Worm (Caenorhabditis elegans) whole organism, late embryonic: ENCODE data around the gene F52E1.5.

Source experiments
- C08G9.2 ChIP-seq: sonication (generic microtip); optimal IDR thresholded peaks from 2 replicates; lab custom pipeline; 2016; ENCODE audit warnings: mild to moderate bottlenecking, missing genetic modification characterization, moderate library complexity, missing compliant biosample characterization
- C38D4.7 ChIP-seq: fragments of 200-800 bp; sonication (Bioruptor generic); optimal IDR thresholded peaks from 2 replicates; lab custom pipeline; 2018; ENCODE audit warnings: mild to moderate bottlenecking, missing genetic modification characterization, moderate library complexity, missing compliant biosample characterization
- F13H6.1 ChIP-seq: sonication (generic microtip); optimal IDR thresholded peaks from 2 replicates; lab custom pipeline; 2016; ENCODE audit warnings: missing genetic modification characterization, missing compliant biosample characterization
- K09A11.1 ChIP-seq: sonication (generic microtip); optimal IDR thresholded peaks from 2 replicates; lab custom pipeline; 2017; ENCODE audit warnings: antibody characterized with exemption, mild to moderate bottlenecking, missing genetic modification characterization, missing compliant biosample characterization; ENCODE audit not compliant: insufficient read depth
- ahr-1 ChIP-seq: sonication (generic microtip); optimal IDR thresholded peaks from 2 replicates; lab custom pipeline; 2016; ENCODE audit warnings: missing genetic modification characterization, missing compliant biosample characterization
- ceh-18 ChIP-seq: sonication (generic microtip); optimal IDR thresholded peaks from 2 replicates; lab custom pipeline; 2016; ENCODE audit warnings: missing genetic modification characterization, missing compliant biosample characterization
- ceh-22 ChIP-seq: sonication (generic microtip); optimal IDR thresholded peaks from 2 replicates; lab custom pipeline; 2017; ENCODE audit warnings: missing biosample characterization, missing genetic modification characterization
- ceh-24 ChIP-seq: sonication (generic microtip); optimal IDR thresholded peaks from 2 replicates; lab custom pipeline; 2016; ENCODE audit warnings: mild to moderate bottlenecking, missing genetic modification characterization, missing compliant biosample characterization
- ceh-31 ChIP-seq: sonication (generic microtip); optimal IDR thresholded peaks from 2 replicates; lab custom pipeline; 2016; ENCODE audit warnings: missing genetic modification characterization, missing compliant biosample characterization
- ceh-48 ChIP-seq: sonication (generic microtip); optimal IDR thresholded peaks from 2 replicates; lab custom pipeline; 2016; ENCODE audit warnings: missing genetic modification characterization, inconsistent platforms, missing compliant biosample characterization
- ceh-6 ChIP-seq: fragments of 200-800 bp; sonication (Bioruptor generic); optimal IDR thresholded peaks from 2 replicates; lab custom pipeline; 2018; ENCODE audit warnings: mild to moderate bottlenecking, missing genetic modification characterization, missing compliant biosample characterization
- ceh-9 ChIP-seq: sonication (generic microtip); optimal IDR thresholded peaks from 2 replicates; lab custom pipeline; 2016; ENCODE audit warnings: mild to moderate bottlenecking, missing genetic modification characterization, inconsistent platforms, missing compliant biosample characterization
- che-1 ChIP-seq: sonication (generic microtip); optimal IDR thresholded peaks from 2 replicates; lab custom pipeline; 2016; ENCODE audit warnings: mild to moderate bottlenecking, missing genetic modification characterization, missing compliant biosample characterization
- dmd-4 ChIP-seq: sonication (generic microtip); optimal IDR thresholded peaks from 2 replicates; lab custom pipeline; 2016; ENCODE audit warnings: borderline replicate concordance, missing genetic modification characterization, missing compliant biosample characterization
- elt-2 ChIP-seq: sonication (generic microtip); optimal IDR thresholded peaks from 2 replicates; lab custom pipeline; 2016; ENCODE audit warnings: missing genetic modification reagents, missing genetic modification characterization, missing compliant biosample characterization
- elt-4 ChIP-seq: sonication (generic microtip); optimal IDR thresholded peaks from 2 replicates; lab custom pipeline; 2016; ENCODE audit warnings: missing genetic modification characterization, missing compliant biosample characterization
- eyg-1 ChIP-seq: sonication (generic microtip); optimal IDR thresholded peaks from 2 replicates; lab custom pipeline; 2016; ENCODE audit warnings: missing genotype, missing genetic modification characterization, missing compliant biosample characterization
- fkh-6 ChIP-seq: sonication (generic microtip); optimal IDR thresholded peaks from 2 replicates; lab custom pipeline; 2016; ENCODE audit warnings: missing genetic modification characterization, missing compliant biosample characterization
- lin-11 ChIP-seq: fragments of 200-800 bp; sonication (Bioruptor generic); optimal IDR thresholded peaks from 2 replicates; lab custom pipeline; 2018; ENCODE audit warnings: mild to moderate bottlenecking, missing genetic modification characterization, missing compliant biosample characterization
- mec-3 ChIP-seq: sonication (generic microtip); optimal IDR thresholded peaks from 2 replicates; lab custom pipeline; 2016; ENCODE audit warnings: borderline replicate concordance, missing genetic modification characterization, missing compliant biosample characterization
- nfya-1 ChIP-seq: sonication (generic microtip); optimal IDR thresholded peaks from 2 replicates; lab custom pipeline; 2017; ENCODE audit warnings: missing genetic modification characterization, mild to moderate bottlenecking, missing compliant biosample characterization, antibody characterized with exemption, moderate library complexity
- odd-2 ChIP-seq: sonication (generic microtip); optimal IDR thresholded peaks from 2 replicates; lab custom pipeline; 2017; ENCODE audit warnings: antibody characterized with exemption, mild to moderate bottlenecking, missing genetic modification characterization, missing compliant biosample characterization
- pag-3 ChIP-seq: sonication (generic microtip); optimal IDR thresholded peaks from 2 replicates; lab custom pipeline; 2016; ENCODE audit warnings: missing compliant biosample characterization, missing genetic modification characterization, borderline replicate concordance
- pat-9 ChIP-seq: fragments of 200-800 bp; sonication (Bioruptor generic); optimal IDR thresholded peaks from 2 replicates; lab custom pipeline; 2018; ENCODE audit warnings: mild to moderate bottlenecking, missing genetic modification characterization, moderate library complexity, missing compliant biosample characterization
- pha-2 ChIP-seq: sonication (generic microtip); optimal IDR thresholded peaks from 2 replicates; lab custom pipeline; 2017; ENCODE audit warnings: mild to moderate bottlenecking, missing genetic modification characterization, missing compliant biosample characterization
- pha-4 ChIP-seq: fragments of 150-350 bp; optimal IDR thresholded peaks from 2 replicates; lab custom pipeline; 2018; ENCODE audit warnings: missing biosample characterization, missing genetic modification reagents, missing genetic modification characterization
- pros-1 ChIP-seq: fragments of 150-350 bp; optimal IDR thresholded peaks from 2 replicates; lab custom pipeline; 2014; ENCODE audit warnings: missing biosample characterization, missing genetic modification reagents, missing genetic modification characterization
- rnt-1 ChIP-seq: sonication (generic microtip); optimal IDR thresholded peaks from 2 replicates; lab custom pipeline; 2016; ENCODE audit warnings: missing genetic modification characterization, missing compliant biosample characterization
- sdc-2 ChIP-seq: sonication (generic microtip); optimal IDR thresholded peaks from 2 replicates; lab custom pipeline; 2016; ENCODE audit warnings: missing genotype, missing genetic modification characterization, missing compliant biosample characterization
- sox-4 ChIP-seq: sonication (generic microtip); optimal IDR thresholded peaks from 2 replicates; lab custom pipeline; 2017; ENCODE audit warnings: mild to moderate bottlenecking, missing genetic modification characterization, inconsistent platforms, missing compliant biosample characterization
- syd-9 ChIP-seq: sonication (generic microtip); optimal IDR thresholded peaks from 2 replicates; lab custom pipeline; 2016; ENCODE audit warnings: mild to moderate bottlenecking, missing genetic modification characterization, moderate library complexity, missing compliant biosample characterization
- tbx-7 ChIP-seq: sonication (generic microtip); optimal IDR thresholded peaks from 2 replicates; lab custom pipeline; 2016; ENCODE audit warnings: missing genotype, missing genetic modification characterization, missing compliant biosample characterization
- unc-3 ChIP-seq, 2 experiments: fragments of 200-800 bp in 1 of 2; sonication (Bioruptor generic) in 1 of 2; sonication (generic microtip) in 1 of 2; conservative IDR thresholded peaks in 1 of 2; optimal IDR thresholded peaks in 1 of 2; 2 replicates each; pipeline versions ENCODE4 v1.3.6 to Lab custom; 2016 to 2022; ENCODE audit warnings: missing compliant biosample characterization in 2 of 2, missing genetic modification characterization in 2 of 2, missing genetic modification reagents in 1 of 2
- unc-55 ChIP-seq: sonication (generic microtip); optimal IDR thresholded peaks from 2 replicates; lab custom pipeline; 2017; ENCODE audit warnings: missing biosample characterization, missing genetic modification reagents, missing genetic modification characterization
- unc-86 ChIP-seq: sonication (generic microtip); optimal IDR thresholded peaks from 2 replicates; lab custom pipeline; 2016; ENCODE audit warnings: missing genetic modification characterization, missing compliant biosample characterization

Gene F52E1.5

DNA sequence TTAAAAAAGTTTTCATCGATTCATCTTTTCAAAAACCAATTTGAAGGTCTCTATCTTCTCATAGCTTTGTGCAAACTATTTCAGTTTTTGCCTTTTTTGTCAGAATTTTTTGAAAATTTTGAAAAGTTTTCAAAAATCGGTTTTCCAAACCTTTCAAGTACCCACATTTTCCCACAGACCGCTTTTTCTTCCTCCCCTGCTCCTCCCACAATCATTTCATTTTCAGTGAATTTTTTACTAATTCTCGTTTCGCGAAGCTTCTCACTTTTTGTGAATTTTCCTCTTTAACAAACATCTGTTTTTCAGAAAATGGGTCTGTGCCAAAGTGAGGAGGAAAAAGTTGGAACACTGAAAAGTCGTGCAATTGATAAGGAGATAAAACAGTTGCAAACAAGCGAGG is 8.6 kb upstream of the F52E1.5 start, which contains the start of gene gpa-2:
TSS of gene gpa-2 (plus strand) at position 301 of the 400 bp plus-strand sequence.
- TF ChIP-seq dmd-4: no peak
- no peak for TF ChIP-seq ceh-22
- no peak for TF ChIP-seq syd-9 (tag; lab: Kevin White, UChicago)
- TF ChIP-seq C38D4.7 (GFP tag; lab: Kevin White, UChicago): no peak
- TF ChIP-seq lin-11: no peak
- no peak for TF ChIP-seq K09A11.1
- no peak for TF ChIP-seq unc-86 (tag; lab: Kevin White, UChicago)
- TF ChIP-seq elt-4: no peak
- no peak for TF ChIP-seq pag-3
- no peak for TF ChIP-seq ceh-6 (GFP tag; lab: Kevin White, UChicago)
- no peak for TF ChIP-seq unc-3 (GFP tag; conservative IDR thresholded peaks at IDR 0.05; lab: Robert Waterston, UW)
- no peak for TF ChIP-seq unc-3 (tag; optimal IDR thresholded peaks at IDR 0.05; lab: Kevin White, UChicago)
- no peak for TF ChIP-seq odd-2
- TF ChIP-seq mec-3 (tag; lab: Kevin White, UChicago): no peak
- no peak for TF ChIP-seq ceh-48
- no peak for TF ChIP-seq ceh-18
- no peak for TF ChIP-seq tbx-7 (tag; lab: Kevin White, UChicago)
- TF ChIP-seq eyg-1 (tag; lab: Kevin White, UChicago): no peak
- TF ChIP-seq sox-4 (tag; lab: Kevin White, UChicago): no peak

DNA sequence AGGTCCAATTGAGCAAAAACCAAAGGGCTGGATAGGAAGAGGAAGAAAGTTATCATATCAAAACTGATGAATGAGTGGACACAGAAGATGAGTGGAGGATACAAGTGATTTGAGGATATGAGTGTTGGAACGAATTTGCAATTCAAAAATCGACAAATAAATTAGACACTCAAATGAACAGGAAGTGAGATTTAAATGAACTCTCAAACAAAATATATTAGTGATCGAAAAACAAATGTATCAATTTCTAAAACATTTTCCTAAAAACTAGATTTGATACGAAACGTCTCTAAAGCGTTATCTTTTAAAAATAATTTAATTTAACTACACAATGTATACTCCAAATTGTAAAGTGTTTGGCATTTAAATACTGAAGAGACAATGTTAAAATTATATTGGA is 3.9 kb upstream of the F52E1.5 start, which contains the start of gene F38E1.10:
TSS of gene F38E1.10 (minus strand) at position 101 of the 400 bp plus-strand sequence.
- TF ChIP-seq sdc-2 (tag; lab: Kevin White, UChicago): no peak
- TF ChIP-seq pros-1 (tag; lab: Kevin White, UChicago): no peak
- TF ChIP-seq rnt-1 (tag; lab: Kevin White, UChicago): no peak
- no peak for TF ChIP-seq che-1
- TF ChIP-seq pha-4 (tag; lab: Kevin White, UChicago): no peak
- no peak for TF ChIP-seq unc-86 (tag; lab: Kevin White, UChicago)
- no peak for TF ChIP-seq nfya-1 (tag; lab: Kevin White, UChicago)
- TF ChIP-seq, all 69 proteins: peak for 0

DNA sequence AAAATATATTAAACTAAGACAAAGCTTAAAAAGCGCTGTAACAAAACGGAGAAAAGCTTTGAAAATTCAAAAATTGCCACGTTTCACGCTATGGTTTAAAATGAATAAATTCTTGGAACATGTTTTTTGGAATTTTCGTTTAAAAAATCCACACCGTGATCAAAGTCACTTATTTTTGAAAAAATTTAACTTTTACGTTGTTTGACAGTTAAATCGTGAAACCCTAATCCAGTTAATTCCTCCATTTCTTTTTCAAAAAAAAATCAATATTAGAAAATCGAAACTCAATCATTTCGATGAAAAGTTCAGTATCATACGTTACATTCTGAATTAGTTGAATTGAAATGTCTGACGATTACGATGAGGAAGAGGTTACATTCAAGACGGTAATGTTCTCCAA is 3.5 kb upstream of the F52E1.5 start, which contains the start of gene F38E1.3:
TSS of gene F38E1.3 (plus strand) at position 301 of the 400 bp plus-strand sequence.
- TF ChIP-seq ceh-9 (tag; lab: Kevin White, UChicago): no peak
- no peak for TF ChIP-seq pat-9 (tag; lab: Kevin White, UChicago)
- no peak for TF ChIP-seq rnt-1 (tag; lab: Kevin White, UChicago)
- TF ChIP-seq ahr-1: no peak
- TF ChIP-seq F13H6.1 (tag; lab: Kevin White, UChicago): no peak

DNA sequence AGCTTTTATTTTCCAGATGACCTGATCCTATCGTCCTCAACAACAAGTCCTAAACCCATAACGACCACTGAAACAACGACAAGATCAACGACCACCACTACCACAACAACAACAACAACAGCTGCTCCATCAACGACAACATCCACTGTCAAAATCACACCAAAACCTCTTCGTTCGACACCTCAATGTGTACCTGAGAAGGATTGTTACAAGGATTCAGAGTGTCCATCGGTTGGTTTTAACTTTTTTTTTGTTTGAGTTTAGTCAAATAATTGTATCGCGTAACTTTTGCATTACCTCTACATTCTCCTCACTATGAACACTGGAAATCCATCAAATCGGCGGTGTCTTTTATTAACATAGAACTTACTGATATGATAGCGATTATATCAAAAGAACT is 770 bp downstream of the F52E1.5 start:
- TF ChIP-seq F13H6.1 (tag; lab: Kevin White, UChicago) (no peak), ceh-24 (tag; lab: Kevin White, UChicago) (no peak), pha-4 (tag; lab: Kevin White, UChicago) (no peak), C08G9.2 (tag; lab: Kevin White, UChicago) (no peak), ceh-31 (tag; lab: Kevin White, UChicago) (no peak)

DNA sequence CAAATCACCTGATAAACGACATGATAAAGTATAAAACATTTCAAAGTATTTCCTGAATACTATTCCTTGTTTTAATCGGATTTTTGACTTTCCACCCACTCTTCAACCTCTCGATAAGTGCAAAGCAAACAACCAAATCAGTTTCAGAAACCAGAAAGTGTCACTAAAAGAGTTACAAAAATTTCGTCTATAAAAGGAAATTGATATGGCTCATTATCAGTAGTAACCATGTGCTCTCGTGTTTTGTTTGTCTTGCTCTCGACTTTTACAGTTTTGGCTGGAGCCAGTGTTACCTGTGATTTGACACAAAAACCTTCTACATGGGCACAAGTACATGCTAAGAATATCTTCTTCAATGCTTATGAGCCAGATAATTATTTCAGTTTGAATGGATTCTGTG is 4.4 kb downstream of the F52E1.5 start, which contains the start of gene F52E1.14:
TSS of gene F52E1.14 (plus strand) at position 207 of the 400 bp plus-strand sequence.
- TF ChIP-seq pha-2 (tag; lab: Kevin White, UChicago): no peak
- TF ChIP-seq fkh-6 (tag; lab: Kevin White, UChicago): no peak
- TF ChIP-seq ceh-22: no peak
- no peak for TF ChIP-seq unc-55
- TF ChIP-seq K09A11.1: no peak
- peak; percentile 29 for TF ChIP-seq elt-2 (tag; lab: Kevin White, UChicago)
